Worm (Caenorhabditis elegans) whole organism, midembryonic: ENCODE results near the gene lido-10.

ENCODE experiments used
- T22C8.4 ChIP-seq: fragments of 200-800 bp; sonication (Bioruptor generic); IDR thresholded peaks from 2 replicates; pipeline ENCODE4 v1.3.6; 2022; ENCODE audit warnings: missing genetic modification characterization, missing compliant biosample characterization
- cog-1 ChIP-seq: sonication (generic microtip); optimal IDR thresholded peaks from 2 replicates; lab custom pipeline; 2016; ENCODE audit warnings: missing genetic modification characterization, missing compliant biosample characterization
- flt-1 ChIP-seq: fragments of 200-800 bp; sonication (Bioruptor generic); IDR thresholded peaks from 2 replicates; pipeline ENCODE4 v1.3.6; 2022; ENCODE audit warnings: missing genetic modification characterization, missing compliant biosample characterization
- med-1 ChIP-seq: sonication (generic microtip); optimal IDR thresholded peaks from 2 replicates; lab custom pipeline; 2017; ENCODE audit warnings: missing genetic modification characterization, mild to moderate bottlenecking, missing compliant biosample characterization, antibody characterized with exemption, missing genetic modification reagents; ENCODE audit not compliant: insufficient read depth
- ref-1 ChIP-seq: fragments of 200-800 bp; sonication (Bioruptor generic); conservative IDR thresholded peaks from 2 replicates; pipeline ENCODE4 v1.3.6; 2022; ENCODE audit warnings: missing genetic modification reagents, missing genetic modification characterization, missing compliant biosample characterization
- ztf-23 ChIP-seq: fragments of 200-800 bp; sonication (Bioruptor generic); IDR thresholded peaks from 2 replicates; pipeline ENCODE4 v1.3.6; 2022; ENCODE audit warnings: missing genetic modification reagents, missing genetic modification characterization, missing compliant biosample characterization
- ztf-29 ChIP-seq: fragments of 200-800 bp; sonication (Bioruptor generic); IDR thresholded peaks from 2 replicates; pipeline ENCODE4 v1.3.6; 2022; ENCODE audit warnings: missing genetic modification reagents, missing genetic modification characterization, missing compliant biosample characterization

DNA sequence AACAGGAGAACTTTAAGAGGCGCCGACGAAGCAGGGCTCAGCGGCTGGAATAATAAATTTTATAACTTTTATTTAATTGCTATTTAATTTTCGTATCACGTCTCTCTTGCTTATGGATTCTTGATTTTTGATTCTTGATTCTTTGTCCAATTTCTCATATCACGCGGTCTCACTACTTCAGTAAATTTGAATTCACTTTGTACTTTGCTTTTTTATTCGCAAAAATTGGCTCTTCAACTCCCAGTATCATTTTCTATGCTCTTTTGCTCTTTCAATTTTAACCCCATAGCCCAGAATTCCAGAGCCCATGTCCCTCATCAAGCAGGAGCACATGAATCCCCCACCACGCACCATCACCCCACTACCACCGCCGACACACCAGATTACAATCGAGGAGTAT, at the start of gene lido-10:
- TF ChIP-seq med-1 (GFP tag; lab: Kevin White, UChicago) (no peak), ref-1 (GFP tag; lab: Robert Waterston, UW) (no peak), ztf-23 (no peak), flt-1 (GFP tag; lab: Robert Waterston, UW) (no peak), ztf-29 (GFP tag; lab: Robert Waterston, UW) (no peak), T22C8.4 (GFP tag; lab: Robert Waterston, UW) (no peak), cog-1 (tag; lab: Kevin White, UChicago) (no peak)
